Worm (Caenorhabditis elegans) whole organism, late embryonic: ENCODE results near the gene srd-28.

Experiments
- ceh-48 ChIP-seq: sonication (generic microtip); optimal IDR thresholded peaks from 2 replicates; lab custom pipeline; 2016; ENCODE audit warnings: missing genetic modification characterization, inconsistent platforms, missing compliant biosample characterization
- mec-3 ChIP-seq: sonication (generic microtip); optimal IDR thresholded peaks from 2 replicates; lab custom pipeline; 2016; ENCODE audit warnings: borderline replicate concordance, missing genetic modification characterization, missing compliant biosample characterization
- nfya-1 ChIP-seq: sonication (generic microtip); optimal IDR thresholded peaks from 2 replicates; lab custom pipeline; 2017; ENCODE audit warnings: missing genetic modification characterization, mild to moderate bottlenecking, missing compliant biosample characterization, antibody characterized with exemption, moderate library complexity
- pax-1 ChIP-seq: fragments of 150-350 bp; optimal IDR thresholded peaks from 2 replicates; lab custom pipeline; 2014; ENCODE audit warnings: missing biosample characterization, missing genetic modification characterization
- pqm-1 ChIP-seq: sonication (generic microtip); optimal IDR thresholded peaks from 2 replicates; lab custom pipeline; 2016; ENCODE audit warnings: missing genetic modification characterization, missing compliant biosample characterization
- ref-2 ChIP-seq: sonication (generic microtip); optimal IDR thresholded peaks from 2 replicates; lab custom pipeline; 2016; ENCODE audit warnings: missing genetic modification characterization, missing compliant biosample characterization
- rnt-1 ChIP-seq: sonication (generic microtip); optimal IDR thresholded peaks from 2 replicates; lab custom pipeline; 2016; ENCODE audit warnings: missing genetic modification characterization, missing compliant biosample characterization
- unc-42 ChIP-seq: sonication (generic microtip); optimal IDR thresholded peaks from 2 replicates; lab custom pipeline; 2016; ENCODE audit warnings: missing genotype, missing genetic modification characterization, missing compliant biosample characterization

DNA sequence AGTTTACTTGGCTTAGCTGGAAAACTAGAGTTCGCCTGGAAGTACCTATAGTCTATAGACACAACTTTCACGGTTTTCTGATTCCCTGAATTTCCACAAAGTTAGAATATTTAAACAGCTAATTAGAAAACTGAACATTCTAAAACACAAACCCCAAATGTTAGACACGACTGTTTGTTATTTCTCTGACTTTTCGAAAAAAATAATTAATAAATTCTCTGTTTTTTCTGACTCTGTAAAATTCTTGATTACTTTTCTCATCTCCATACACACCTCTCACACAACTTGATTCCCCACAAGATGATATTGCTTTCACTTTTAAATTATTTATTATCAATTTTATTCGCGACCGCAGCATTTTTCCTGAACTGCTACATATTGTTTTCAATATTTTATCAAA, 3.1 kb downstream of the srd-28 start, which contains the start of gene srbc-75:
- no peak for TF ChIP-seq rnt-1 (tag; lab: Kevin White, UChicago)
- no peak for TF ChIP-seq ceh-48 (tag; lab: Kevin White, UChicago)
- no peak for TF ChIP-seq unc-42 (tag; lab: Kevin White, UChicago)
- TF ChIP-seq ref-2, result no peak
- no peak for TF ChIP-seq pqm-1
- TF ChIP-seq pax-1 (tag; lab: Kevin White, UChicago), result no peak
- TF ChIP-seq nfya-1, result no peak
- TF ChIP-seq mec-3 (tag; lab: Kevin White, UChicago), result no peak
